Fruit fly (Drosophila melanogaster) whole organism, embryonic: ENCODE data around the gene Fbp1.

Source experiments
- Abd-B ChIP-seq: fragments of 200-800 bp; sonication (Bioruptor generic); optimal IDR thresholded peaks from 2 replicates; lab custom pipeline; 2018; ENCODE audit warnings: missing biosample characterization, mild to moderate bottlenecking, missing genetic modification characterization, moderate library complexity
- Adf1 ChIP-seq: fragments of 200-800 bp; sonication (Bioruptor generic); IDR thresholded peaks from 2 replicates; pipeline ENCODE4 v1.3.6; 2022; ENCODE audit warnings: missing biosample characterization, missing genetic modification characterization
- B-H2 ChIP-seq: fragments of 200-800 bp; sonication (Bioruptor generic); optimal IDR thresholded peaks from 2 replicates; lab custom pipeline; 2018; ENCODE audit warnings: missing biosample characterization, mild to moderate bottlenecking, missing genetic modification characterization
- CG10209 ChIP-seq: fragments of 200-800 bp; sonication (Bioruptor generic); optimal IDR thresholded peaks from 3 replicates; lab custom pipeline; 2017; ENCODE audit warnings: missing biosample characterization, mild to moderate bottlenecking, missing genetic modification characterization, missing genetic modification reagents
- CG10543 ChIP-seq: fragments of 200-800 bp; sonication (Bioruptor generic); optimal IDR thresholded peaks from 3 replicates; lab custom pipeline; 2017; ENCODE audit warnings: missing biosample characterization, mild to moderate bottlenecking, missing genetic modification characterization, moderate library complexity
- CG12155 ChIP-seq: fragments of 200-800 bp; sonication (Bioruptor generic); optimal IDR thresholded peaks from 3 replicates; lab custom pipeline; 2016; ENCODE audit warnings: missing biosample characterization, missing genetic modification characterization
- CG12769 ChIP-seq: fragments of 200-800 bp; sonication (Bioruptor generic); optimal IDR thresholded peaks from 2 replicates; lab custom pipeline; 2019; ENCODE audit warnings: missing biosample characterization, mild to moderate bottlenecking, missing genetic modification characterization, moderate library complexity
- CG13894 ChIP-seq: fragments of 200-800 bp; sonication (Bioruptor generic); optimal IDR thresholded peaks from 3 replicates; lab custom pipeline; 2018; ENCODE audit warnings: missing biosample characterization, mild to moderate bottlenecking, missing genetic modification characterization, moderate library complexity
- CG1647 ChIP-seq: fragments of 200-800 bp; sonication (Bioruptor generic); optimal IDR thresholded peaks from 3 replicates; lab custom pipeline; 2016; ENCODE audit warnings: missing biosample characterization, missing genetic modification characterization
- CG17361 ChIP-seq: fragments of 200-800 bp; sonication (Bioruptor generic); IDR thresholded peaks from 3 replicates; pipeline ENCODE4 v1.3.6; 2022; ENCODE audit warnings: missing biosample characterization, missing genetic modification characterization
- CG17385 ChIP-seq: fragments of 200-800 bp; sonication (Bioruptor generic); optimal IDR thresholded peaks from 3 replicates; lab custom pipeline; 2018; ENCODE audit warnings: missing biosample characterization, mild to moderate bottlenecking, missing genetic modification characterization
- CG1832 ChIP-seq: fragments of 200-800 bp; sonication (Bioruptor generic); optimal IDR thresholded peaks from 2 replicates; lab custom pipeline; 2017; ENCODE audit warnings: missing biosample characterization, mild to moderate bottlenecking, missing genetic modification characterization, inconsistent platforms
- CG6791 ChIP-seq: fragments of 200-800 bp; sonication (Bioruptor generic); IDR thresholded peaks from 3 replicates; pipeline ENCODE4 v1.3.6; 2022; ENCODE audit warnings: missing biosample characterization, missing genetic modification characterization; ENCODE audit not compliant: partially characterized antibody
- CG7372 ChIP-seq: fragments of 200-800 bp; sonication (Bioruptor generic); IDR thresholded peaks from 2 replicates; pipeline ENCODE4 v1.3.6; 2022; ENCODE audit warnings: missing biosample characterization, missing genetic modification characterization
- CG7987 ChIP-seq: fragments of 200-800 bp; sonication (Bioruptor generic); optimal IDR thresholded peaks from 2 replicates; lab custom pipeline; 2018; ENCODE audit warnings: missing biosample characterization, mild to moderate bottlenecking, missing genetic modification characterization, moderate library complexity
- CG8290 ChIP-seq, 3 experiments: fragments of 200-800 bp; sonication (Bioruptor generic); optimal IDR thresholded peaks; 2 replicates each; lab custom pipeline; 2016 to 2019; ENCODE audit warnings: missing biosample characterization in 3 of 3, missing genetic modification characterization in 3 of 3, mild to moderate bottlenecking in 2 of 3, moderate library complexity in 1 of 3
- Dll ChIP-seq: fragments of 200-800 bp; sonication (Bioruptor generic); IDR thresholded peaks from 4 replicates; pipeline ENCODE4 v1.3.6; 2022; ENCODE audit warnings: missing biosample characterization, missing genetic modification characterization; ENCODE audit not compliant: partially characterized antibody
- HLH3B ChIP-seq: fragments of 200-800 bp; sonication (Bioruptor generic); IDR thresholded peaks from 2 replicates; pipeline ENCODE4 v1.3.6; 2022; ENCODE audit warnings: missing biosample characterization, missing genetic modification characterization
- Med ChIP-seq: fragments of 200-800 bp; sonication (Bioruptor generic); peaks from one replicate; lab custom pipeline; 2016; ENCODE audit warnings: missing biosample characterization, missing genetic modification characterization, mild to moderate bottlenecking, inconsistent platforms, moderate library complexity
- Nf-YC ChIP-seq: fragments of 200-800 bp; optimal IDR thresholded peaks from 3 replicates; lab custom pipeline; 2019; ENCODE audit warnings: missing biosample characterization, mild to moderate bottlenecking, missing genetic modification characterization, moderate library complexity
- Rfx ChIP-seq: fragments of 200-800 bp; sonication (Bioruptor generic); IDR thresholded peaks from 2 replicates; pipeline ENCODE4 v1.3.6; 2022; ENCODE audit warnings: missing biosample characterization, missing genetic modification characterization
- Trl ChIP-seq, 3 experiments: fragments of >200 bp in 2 of 3; fragments of 200-800 bp in 1 of 3; sonication (Bioruptor generic) in 1 of 3; optimal IDR thresholded peaks; 2 replicates in 1 of 3; 3 replicates in 2 of 3; lab custom pipeline; 2016 to 2017; ENCODE audit warnings: missing biosample characterization in 1 of 3, missing genetic modification characterization in 1 of 3
- abd-A ChIP-seq: fragments of 200-800 bp; sonication (Bioruptor generic); optimal IDR thresholded peaks from 3 replicates; lab custom pipeline; 2019; ENCODE audit warnings: missing biosample characterization, mild to moderate bottlenecking, missing genetic modification characterization, moderate library complexity
- crol ChIP-seq: fragments of 200-800 bp; sonication (Bioruptor generic); IDR thresholded peaks from 2 replicates; pipeline ENCODE4 v1.3.6; 2022; ENCODE audit warnings: missing biosample characterization, missing genetic modification characterization
- eve ChIP-seq, 2 experiments: fragments of >200 bp; optimal IDR thresholded peaks; 2 replicates each; lab custom pipeline; 2017; ENCODE audit warnings: missing biosample characterization in 2 of 2, missing genetic modification characterization in 2 of 2
- gsb-n ChIP-seq: fragments of 200-800 bp; sonication (Bioruptor generic); optimal IDR thresholded peaks from 3 replicates; lab custom pipeline; 2018; ENCODE audit warnings: missing biosample characterization, mild to moderate bottlenecking, missing genetic modification characterization
- kay ChIP-seq: fragments of 200-800 bp; sonication (Bioruptor generic); optimal IDR thresholded peaks from 2 replicates; lab custom pipeline; 2016; ENCODE audit warnings: missing biosample characterization, missing genetic modification characterization
- kni ChIP-seq: fragments of 200-800 bp; sonication (Bioruptor generic); optimal IDR thresholded peaks from 3 replicates; lab custom pipeline; 2017; ENCODE audit warnings: mild to moderate bottlenecking, missing biosample characterization, missing genetic modification reagents, missing genetic modification characterization
- lbe ChIP-seq: fragments of 200-800 bp; sonication (Bioruptor generic); optimal IDR thresholded peaks from 2 replicates; lab custom pipeline; 2016; ENCODE audit warnings: missing biosample characterization, mild to moderate bottlenecking, missing genetic modification characterization
- mirr ChIP-seq: fragments of 200-800 bp; sonication (Bioruptor generic); optimal IDR thresholded peaks from 3 replicates; lab custom pipeline; 2018; ENCODE audit warnings: missing biosample characterization, mild to moderate bottlenecking, missing genetic modification characterization
- mld ChIP-seq: fragments of 200-800 bp; sonication (Bioruptor generic); IDR thresholded peaks from 3 replicates; pipeline ENCODE4 v1.3.6; 2022; ENCODE audit warnings: missing biosample characterization, missing genetic modification characterization; ENCODE audit not compliant: partially characterized antibody
- oc ChIP-seq: fragments of 200-800 bp; sonication (Bioruptor generic); optimal IDR thresholded peaks from 2 replicates; lab custom pipeline; 2018; ENCODE audit warnings: missing biosample characterization, mild to moderate bottlenecking, missing genetic modification characterization, moderate library complexity
- onecut ChIP-seq: fragments of 200-800 bp; sonication (Bioruptor generic); IDR thresholded peaks from 2 replicates; pipeline ENCODE4 v1.3.6; 2022; ENCODE audit warnings: missing biosample characterization, missing genetic modification characterization
- otp ChIP-seq: fragments of 200-800 bp; sonication (Bioruptor generic); IDR thresholded peaks from 3 replicates; pipeline ENCODE4, ENCODE4 v1.3.6; 2022; ENCODE audit warnings: missing biosample characterization, missing genetic modification characterization
- pros ChIP-seq: fragments of 200-800 bp; sonication (Bioruptor generic); optimal IDR thresholded peaks from 3 replicates; lab custom pipeline; 2019; ENCODE audit warnings: missing biosample characterization, mild to moderate bottlenecking, missing genetic modification characterization, moderate library complexity
- sug ChIP-seq: fragments of 200-800 bp; optimal IDR thresholded peaks from 2 replicates; lab custom pipeline; 2019; ENCODE audit warnings: missing biosample characterization, mild to moderate bottlenecking, missing genetic modification characterization, moderate library complexity
- vnd ChIP-seq: fragments of 200-800 bp; sonication (Bioruptor generic); IDR thresholded peaks from 3 replicates; pipeline ENCODE4 v1.3.6; 2022; ENCODE audit warnings: missing biosample characterization, missing genetic modification characterization; ENCODE audit not compliant: partially characterized antibody
- zen ChIP-seq: fragments of 200-800 bp; sonication (Bioruptor generic); optimal IDR thresholded peaks from 3 replicates; lab custom pipeline; 2018; ENCODE audit warnings: missing biosample characterization, mild to moderate bottlenecking, missing genetic modification characterization, moderate library complexity

Fbp1 gene

DNA sequence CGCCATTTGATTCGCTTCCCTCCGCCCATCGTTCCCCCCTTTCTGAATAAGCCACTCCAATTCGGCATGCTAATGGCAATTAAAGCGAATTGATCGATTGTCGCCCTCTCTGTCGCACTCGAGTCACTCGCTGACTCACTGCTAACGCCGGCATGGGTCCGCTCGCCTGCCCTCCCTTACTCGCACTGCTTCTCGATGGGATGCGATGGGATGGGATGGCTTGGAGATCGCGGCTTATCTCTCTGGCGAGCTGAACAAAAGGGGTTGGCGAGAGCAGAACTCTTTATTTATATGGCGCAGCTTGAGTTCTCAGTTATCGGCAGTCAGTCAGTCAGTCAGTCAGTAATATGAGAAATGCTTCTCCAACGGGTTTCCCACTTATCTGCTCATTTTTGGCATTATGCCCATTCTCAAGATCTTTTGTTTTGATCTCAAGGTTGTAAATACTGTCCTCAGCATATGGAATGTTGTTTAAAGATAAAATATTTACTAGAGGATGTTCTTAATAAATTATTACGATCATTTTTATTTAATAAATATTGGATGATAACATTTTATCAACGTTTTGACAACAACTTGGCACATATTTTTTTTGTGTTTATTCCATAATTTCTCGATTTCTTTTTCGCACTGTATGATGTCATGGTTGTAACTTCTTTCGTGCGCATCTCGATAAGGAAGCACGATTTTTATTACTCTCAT, 41.9 kb downstream of the Fbp1 start (continued):
- no peak for TF ChIP-seq CG12155 (GFP tag; lab: Kevin White, UChicago)
- TF ChIP-seq CG7372 (GFP tag; lab: Robert Waterston, UW) = no peak
- TF ChIP-seq Dll (GFP tag; lab: Robert Waterston, UW) = peak; percentile 19; the same call in 1 of the 4 replicates
- peak; percentile 2 for TF ChIP-seq lbe (GFP tag; lab: Kevin White, UChicago)
- TF ChIP-seq eve (GFP tag; optimal IDR thresholded peaks at IDR 0.05; lab: Kevin White, UChicago) = no peak
- no peak for TF ChIP-seq CG1647 (GFP tag; lab: Kevin White, UChicago)
- TF ChIP-seq Nf-YC (tag; lab: Kevin White, UChicago) = peak; percentile 33
- TF ChIP-seq sug (tag; lab: Kevin White, UChicago) = peak; percentile 50
- no peak for TF ChIP-seq CG17385 (GFP tag; lab: Kevin White, UChicago)
- TF ChIP-seq CG1832 (GFP tag; lab: Kevin White, UChicago) = peak; percentile 85
- no peak for TF ChIP-seq HLH3B (GFP tag; lab: Robert Waterston, UW)
- TF ChIP-seq Abd-B (GFP tag; lab: Kevin White, UChicago) = peak; percentile 25
- TF ChIP-seq CG12769 (tag; lab: Kevin White, UChicago) = peak; percentile 69
- peak; percentile 30 for TF ChIP-seq Med
- peak; percentile 35; the same call in 1 of the 2 replicates for TF ChIP-seq Adf1
- 0 out of 3 replicates have a peak, but pooled peaks have one; percentile 24 for TF ChIP-seq otp
- TF ChIP-seq onecut (GFP tag; lab: Robert Waterston, UW) = 0 out of 2 replicates have a peak, but pooled peaks have one; percentile 7
- peak; percentile 57 for TF ChIP-seq CG7987
- peak; percentile 80 for TF ChIP-seq CG10543 (GFP tag; lab: Kevin White, UChicago)
- TF ChIP-seq zen (tag; lab: Kevin White, UChicago) = peak; percentile 0
- peak; percentile 45 for TF ChIP-seq CG10209 (GFP tag; lab: Kevin White, UChicago)
- TF ChIP-seq pros (GFP tag; lab: Kevin White, UChicago) = peak; percentile 58
- TF ChIP-seq CG13894 (tag; lab: Kevin White, UChicago) = peak; percentile 64
- TF ChIP-seq CG6791 (GFP tag; lab: Robert Waterston, UW) = 0 out of 3 replicates have a peak, but pooled peaks have one; percentile 28
- no peak for TF ChIP-seq vnd (GFP tag; lab: Robert Waterston, UW)
- peak; percentile 88 for TF ChIP-seq crol (GFP tag; lab: Robert Waterston, UW)
- peak; percentile 40 for TF ChIP-seq B-H2
- peak; percentile 96 for TF ChIP-seq gsb-n (tag; lab: Kevin White, UChicago)
- peak in 1 of 2 experiments; percentile 1 for TF ChIP-seq Trl (optimal IDR thresholded peaks at IDR 0.05; lab: Kevin White, UChicago)
- TF ChIP-seq Trl (GFP tag; optimal IDR thresholded peaks at IDR 0.05; lab: Kevin White, UChicago) = no peak
- TF ChIP-seq abd-A (tag; lab: Kevin White, UChicago) = peak; percentile 89
- TF ChIP-seq CG8290 (GFP tag; optimal IDR thresholded peaks at IDR 0.05; lab: Kevin White, UChicago) = no peak
- peak in 1 of 2 experiments; percentile 52 for TF ChIP-seq CG8290 (tag; optimal IDR thresholded peaks at IDR 0.05; lab: Kevin White, UChicago)
- TF ChIP-seq Rfx (GFP tag; lab: Robert Waterston, UW) = 0 out of 2 replicates have a peak, but pooled peaks have one; percentile 13
- TF ChIP-seq kay (GFP tag; lab: Kevin White, UChicago) = peak; percentile 82
- peak; percentile 13 for TF ChIP-seq mirr
- TF ChIP-seq CG17361 (GFP tag; lab: Robert Waterston, UW) = no peak
- peak; percentile 68 for TF ChIP-seq oc (tag; lab: Kevin White, UChicago)
- no peak for TF ChIP-seq mld (GFP tag; lab: Robert Waterston, UW)
- TF ChIP-seq kni (GFP tag; lab: Kevin White, UChicago) = peak; percentile 24
